Worm (Caenorhabditis elegans): ENCODE data around the gene C32D5.7.

C32D5.7 gene

DNA sequence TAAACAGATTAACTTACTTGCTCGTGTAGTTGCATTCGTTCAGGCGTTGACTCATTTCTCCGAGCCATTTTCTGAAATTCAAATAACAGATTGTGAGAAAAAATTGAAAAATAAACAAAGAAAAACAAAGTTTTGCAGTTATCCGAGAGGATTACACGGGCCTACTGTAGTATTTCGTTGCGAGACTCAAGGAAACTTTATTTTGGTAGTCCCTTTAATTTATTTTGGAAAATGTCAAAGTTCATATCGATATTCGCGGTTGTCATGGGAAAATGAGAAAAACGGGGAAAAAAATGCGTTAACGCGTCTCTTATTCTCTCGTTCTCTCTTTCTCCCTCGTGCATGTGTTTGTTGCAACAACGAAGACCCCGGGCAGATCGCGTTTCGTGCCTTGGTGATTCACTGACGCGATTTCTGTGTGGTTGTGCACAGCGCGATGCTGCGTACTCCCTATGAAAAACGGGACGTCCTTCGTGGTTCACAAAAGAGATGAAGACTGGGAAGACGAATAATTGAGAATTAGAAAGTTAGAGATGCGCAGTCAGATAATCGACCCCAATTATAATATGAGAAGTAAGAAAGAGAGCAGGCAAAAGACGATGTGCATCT lies 8.5 kb downstream of the C32D5.7 start, which contains the start of gene set-4 (continued):
- peak; percentile 89 for TF ChIP-seq mes-2 (tag; optimal IDR thresholded peaks at IDR 0.05; ENCODE audit: poor library complexity, severe bottlenecking)
- TF ChIP-seq gei-8 (GFP tag; optimal IDR thresholded peaks at IDR 0.05) = peak; percentile 35
- TF ChIP-seq lin-38 (GFP tag; IDR thresholded peaks at IDR 0.05) = peak; percentile 90
- TF ChIP-seq R02D3.7 (tag; optimal IDR thresholded peaks at IDR 0.05) = no peak
- peak; percentile 95 for TF ChIP-seq fkh-10 (GFP tag; optimal IDR thresholded peaks at IDR 0.05)
- TF ChIP-seq jun-1 (tag; optimal IDR thresholded peaks at IDR 0.05) = peak; percentile 77
- peak; percentile 87 for TF ChIP-seq tra-1 (GFP tag; IDR thresholded peaks at IDR 0.05)
- TF ChIP-seq nhr-42 (GFP tag; IDR thresholded peaks at IDR 0.05) = peak; percentile 85
- TF ChIP-seq hlh-11 (tag; optimal IDR thresholded peaks at IDR 0.05) = peak; percentile 96
- no peak for TF ChIP-seq Y75B8A.6 (GFP tag; IDR thresholded peaks at IDR 0.05)
- peak; percentile 79 for TF ChIP-seq nhr-6 (tag; optimal IDR thresholded peaks at IDR 0.05)
- peak; percentile 88 for TF ChIP-seq ctbp-1 (GFP tag; IDR thresholded peaks at IDR 0.05)
- TF ChIP-seq madf-9 (GFP tag; conservative IDR thresholded peaks at IDR 0.05) = peak; percentile 64; the same call in 1 of the 2 replicates
- peak; percentile 69 for TF ChIP-seq ama-1 (optimal IDR thresholded peaks at IDR 0.05)
- peak; percentile 68 for TF ChIP-seq spr-3 (GFP tag; optimal IDR thresholded peaks at IDR 0.05)
- TF ChIP-seq dmd-6 (GFP tag; IDR thresholded peaks at IDR 0.05) = peak; percentile 93
- TF ChIP-seq spr-1 (tag; optimal IDR thresholded peaks at IDR 0.05) = peak; percentile 87
- TF ChIP-seq daf-8 (GFP tag; IDR thresholded peaks at IDR 0.05) = no peak
- peak; percentile 95 for TF ChIP-seq hlh-30 (tag; optimal IDR thresholded peaks at IDR 0.05; ENCODE audit: insufficient read depth)
- no peak for TF ChIP-seq F49E8.2 (tag; optimal IDR thresholded peaks at IDR 0.05; ENCODE audit: borderline replicate concordance)
- TF ChIP-seq arid-1 (GFP tag; conservative IDR thresholded peaks at IDR 0.05) = peak; percentile 37; the same call in 1 of the 2 replicates
- TF ChIP-seq pha-4 (GFP tag; IDR thresholded peaks at IDR 0.05) = peak; percentile 68
- TF ChIP-seq pha-4 (tag; optimal IDR thresholded peaks at IDR 0.05) = peak; percentile 67
- peak; percentile 19 to 94 for TF ChIP-seq mdl-1 (tag; optimal IDR thresholded peaks at IDR 0.05)
- TF ChIP-seq Y105C5A.15 (GFP tag; IDR thresholded peaks at IDR 0.05) = no peak
- TF ChIP-seq nhr-76 (tag; optimal IDR thresholded peaks at IDR 0.05) = no peak
- peak; percentile 16 for TF ChIP-seq ztf-11 (tag; optimal IDR thresholded peaks at IDR 0.05)
- peak; percentile 82; the same call in 1 of the 2 replicates for TF ChIP-seq lin-1 (GFP tag; IDR thresholded peaks at IDR 0.05)
- TF ChIP-seq Y48G9A.11 (GFP tag; IDR thresholded peaks at IDR 0.05) = no peak
- peak; percentile 25; the same call in 1 of the 2 replicates for TF ChIP-seq set-16 (GFP tag; IDR thresholded peaks at IDR 0.05)
- peak; percentile 71 for TF ChIP-seq nhr-48 (tag; optimal IDR thresholded peaks at IDR 0.05)
- no peak for TF ChIP-seq F44E2.7 (GFP tag; IDR thresholded peaks at IDR 0.05)
- TF ChIP-seq nhr-111 (GFP tag; optimal IDR thresholded peaks at IDR 0.05) = no peak
- TF ChIP-seq rbr-2 (tag; optimal IDR thresholded peaks at IDR 0.05) = peak; percentile 96
- no peak for TF ChIP-seq lin-39 (tag; optimal IDR thresholded peaks at IDR 0.05)
- TF ChIP-seq F10B5.3 (tag; optimal IDR thresholded peaks at IDR 0.05) = peak; percentile 41
- TF ChIP-seq duxl-1 (tag; optimal IDR thresholded peaks at IDR 0.05; ENCODE audit: poor library complexity) = peak; percentile 77

DNA sequence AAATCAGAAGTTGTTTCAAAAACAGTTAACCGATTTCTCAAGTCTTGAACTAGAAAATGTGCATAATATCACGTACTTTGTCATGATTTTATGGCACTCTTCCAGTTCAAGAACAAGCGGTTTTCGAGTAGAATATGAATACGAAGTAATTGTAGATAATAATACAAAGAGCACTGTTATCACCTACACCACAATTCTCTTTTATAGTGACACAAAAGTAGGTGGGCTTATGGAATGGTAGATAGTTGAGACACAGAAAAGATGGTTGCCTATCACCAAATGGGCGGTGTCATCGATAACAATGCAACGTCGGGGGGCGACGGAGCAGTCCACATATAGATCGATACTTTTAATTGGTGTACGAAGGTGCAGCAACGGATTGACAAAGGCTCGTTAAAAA lies 11.2 kb downstream of the C32D5.7 start:
- TF ChIP-seq lin-38 (GFP tag; IDR thresholded peaks at IDR 0.05) (no peak), ces-1 (GFP tag; optimal IDR thresholded peaks at IDR 0.05) (no peak), nhr-102 (tag; optimal IDR thresholded peaks at IDR 0.05) (peak; percentile 35), zip-11 (GFP tag; IDR thresholded peaks at IDR 0.05) (no peak), arid-1 (GFP tag; conservative IDR thresholded peaks at IDR 0.05) (no peak), zip-2 (tag; optimal IDR thresholded peaks at IDR 0.05) (no peak), ama-1 (optimal IDR thresholded peaks at IDR 0.05) (peak; percentile 43), mes-2 (tag; optimal IDR thresholded peaks at IDR 0.05; ENCODE audit: poor library complexity, severe bottlenecking) (peak; percentile 18), nhr-41 (GFP tag; IDR thresholded peaks at IDR 0.05) (no peak), T20F7.1 (GFP tag; optimal IDR thresholded peaks at IDR 0.05) (peak; percentile 9), spr-3 (GFP tag; optimal IDR thresholded peaks at IDR 0.05) (no peak), egl-43 (GFP tag; IDR thresholded peaks at IDR 0.05) (no peak), Y75B8A.6 (GFP tag; IDR thresholded peaks at IDR 0.05) (no peak), ceh-82 (tag; optimal IDR thresholded peaks at IDR 0.05) (no peak), mdl-1 (tag; optimal IDR thresholded peaks at IDR 0.05) (no peak), gei-8 (GFP tag; optimal IDR thresholded peaks at IDR 0.05) (no peak), nhr-10 (tag; optimal IDR thresholded peaks at IDR 0.05) (peak; percentile 58), hmg-1.1 (GFP tag; IDR thresholded peaks at IDR 0.05) (no peak), ceh-32 (tag; optimal IDR thresholded peaks at IDR 0.05; ENCODE audit: poor library complexity) (no peak), unc-62 (GFP tag; optimal IDR thresholded peaks at IDR 0.05 in 1 of 2) (peak in 1 of 2 experiments; percentile 71), unc-62 (tag; optimal IDR thresholded peaks at IDR 0.05) (no peak), R02D3.7 (tag; optimal IDR thresholded peaks at IDR 0.05) (no peak)
